Worm (Caenorhabditis elegans) whole organism, young adult: Measurements from ENCODE around the gene micu-1.
A peak's percentile ranks its signal among the peaks of the same experiment; 100 is the strongest.

Experiments
- B0336.3 ChIP-seq: fragments of 200-800 bp; sonication (Bioruptor generic); IDR thresholded peaks from 2 replicates; pipeline ENCODE4 v1.3.6; 2022; ENCODE audit warnings: missing genetic modification characterization, missing compliant biosample characterization
- D2030.7 ChIP-seq: fragments of 200-800 bp; sonication (Bioruptor generic); IDR thresholded peaks from 2 replicates; pipeline ENCODE4 v1.3.6; 2022; ENCODE audit warnings: missing genetic modification reagents, missing genetic modification characterization, missing compliant biosample characterization
- F39B2.1 ChIP-seq: fragments of 200-800 bp; sonication (Bioruptor generic); IDR thresholded peaks from 2 replicates; pipeline ENCODE4 v1.3.6; 2022; ENCODE audit warnings: missing genetic modification reagents, missing genetic modification characterization, missing compliant biosample characterization
- T26A5.8 ChIP-seq: sonication (generic microtip); optimal IDR thresholded peaks from 2 replicates; lab custom pipeline; 2016; ENCODE audit warnings: missing genetic modification characterization, missing compliant biosample characterization
- Y53F4B.3 ChIP-seq: fragments of 200-800 bp; sonication (Bioruptor generic); IDR thresholded peaks from 2 replicates; pipeline ENCODE4 v1.3.6; 2022; ENCODE audit warnings: missing genetic modification reagents, missing genetic modification characterization, missing compliant biosample characterization
- Y56A3A.18 ChIP-seq: fragments of 200-800 bp; sonication (Bioruptor generic); IDR thresholded peaks from 2 replicates; pipeline ENCODE4 v1.3.6; 2022; ENCODE audit warnings: missing genetic modification reagents, missing genetic modification characterization, missing compliant biosample characterization
- aptf-2 ChIP-seq: fragments of 200-800 bp; sonication (Bioruptor generic); conservative IDR thresholded peaks from 2 replicates; pipeline ENCODE4 v1.3.6; 2022; ENCODE audit warnings: missing genetic modification reagents, missing genetic modification characterization, missing compliant biosample characterization
- aptf-3 ChIP-seq: fragments of 200-800 bp; sonication (Bioruptor generic); IDR thresholded peaks from 2 replicates; pipeline ENCODE4 v1.3.6; 2022; ENCODE audit warnings: missing genetic modification characterization, missing compliant biosample characterization
- atf-7 ChIP-seq: sonication (generic microtip); optimal IDR thresholded peaks from 2 replicates; lab custom pipeline; 2017; ENCODE audit warnings: mild to moderate bottlenecking, missing genetic modification characterization, missing compliant biosample characterization
- attf-3 ChIP-seq: fragments of 200-800 bp; sonication (Bioruptor generic); conservative IDR thresholded peaks from 2 replicates; pipeline ENCODE4 v1.3.6; 2022; ENCODE audit warnings: missing genetic modification reagents, missing genetic modification characterization, missing compliant biosample characterization
- attf-5 ChIP-seq: fragments of 200-800 bp; sonication (Bioruptor generic); optimal IDR thresholded peaks from 2 replicates; lab custom pipeline; 2018; ENCODE audit warnings: mild to moderate bottlenecking, missing genetic modification characterization, missing compliant biosample characterization
- cebp-1 ChIP-seq, 2 experiments: fragments of 200-800 bp in 1 of 2; sonication (Bioruptor generic) in 1 of 2; sonication (generic microtip) in 1 of 2; IDR thresholded peaks in 1 of 2; optimal IDR thresholded peaks in 1 of 2; 2 replicates each; pipeline versions ENCODE4 v1.3.6 to Lab custom; 2017 to 2022; ENCODE audit warnings: missing compliant biosample characterization in 2 of 2, missing genetic modification characterization in 2 of 2, mild to moderate bottlenecking in 1 of 2, missing genetic modification reagents in 1 of 2, moderate library complexity in 1 of 2
- ceh-27 ChIP-seq: fragments of 200-800 bp; sonication (Bioruptor generic); optimal IDR thresholded peaks from 2 replicates; lab custom pipeline; 2018; ENCODE audit warnings: mild to moderate bottlenecking, missing genetic modification characterization, moderate library complexity, missing compliant biosample characterization
- dox-1 ChIP-seq: fragments of 200-800 bp; sonication (Bioruptor generic); IDR thresholded peaks from 2 replicates; pipeline ENCODE4 v1.3.6; 2022; ENCODE audit warnings: missing genetic modification reagents, missing genetic modification characterization, missing compliant biosample characterization
- dpff-1 ChIP-seq: sonication (generic microtip); optimal IDR thresholded peaks from 2 replicates; lab custom pipeline; 2017; ENCODE audit warnings: mild to moderate bottlenecking, missing genetic modification characterization, missing compliant biosample characterization
- efl-1 ChIP-seq: fragments of 150-350 bp; optimal IDR thresholded peaks from 2 replicates; lab custom pipeline; 2014; ENCODE audit warnings: missing biosample characterization, missing genetic modification reagents, missing genetic modification characterization
- egl-44 ChIP-seq: fragments of 200-800 bp; sonication (Bioruptor generic); IDR thresholded peaks from 2 replicates; pipeline ENCODE4 v1.3.6; 2022; ENCODE audit warnings: missing genetic modification reagents, missing genetic modification characterization, missing compliant biosample characterization
- egrh-3 ChIP-seq: fragments of 200-800 bp; sonication (Bioruptor generic); IDR thresholded peaks from 2 replicates; pipeline ENCODE4 v1.3.6; 2022; ENCODE audit warnings: missing genetic modification reagents, missing genetic modification characterization, missing compliant biosample characterization
- ets-4 ChIP-seq: fragments of 200-800 bp; sonication (Bioruptor generic); optimal IDR thresholded peaks from 2 replicates; lab custom pipeline; 2018; ENCODE audit warnings: mild to moderate bottlenecking, missing genetic modification characterization, missing compliant biosample characterization
- him-1 ChIP-seq: sonication (generic microtip); optimal IDR thresholded peaks from 2 replicates; lab custom pipeline; 2016; ENCODE audit warnings: missing genotype, missing genetic modification reagents, missing genetic modification characterization, missing compliant biosample characterization
- hlh-12 ChIP-seq: sonication (generic microtip); optimal IDR thresholded peaks from 2 replicates; lab custom pipeline; 2016; ENCODE audit warnings: missing genetic modification characterization, missing compliant biosample characterization
- lag-1 ChIP-seq: fragments of 200-800 bp; sonication (Bioruptor generic); IDR thresholded peaks from 2 replicates; pipeline ENCODE4 v1.3.6; 2022; ENCODE audit warnings: missing genetic modification reagents, missing genetic modification characterization, missing compliant biosample characterization
- let-526 ChIP-seq: fragments of 200-800 bp; sonication (Bioruptor generic); IDR thresholded peaks from 2 replicates; pipeline ENCODE4 v1.3.6; 2022; ENCODE audit warnings: missing genetic modification reagents, missing genetic modification characterization, missing compliant biosample characterization
- lin-26 ChIP-seq: fragments of 200-800 bp; sonication (Bioruptor generic); IDR thresholded peaks from 2 replicates; pipeline ENCODE4 v1.3.6; 2022; ENCODE audit warnings: missing genetic modification reagents, missing genetic modification characterization, missing compliant biosample characterization
- lin-54 ChIP-seq: fragments of 200-800 bp; sonication (Bioruptor generic); optimal IDR thresholded peaks from 2 replicates; lab custom pipeline; 2018; ENCODE audit warnings: mild to moderate bottlenecking, missing genetic modification characterization, missing compliant biosample characterization
- lsl-1 ChIP-seq: fragments of 200-800 bp; sonication (Bioruptor generic); optimal IDR thresholded peaks from 2 replicates; lab custom pipeline; 2018; ENCODE audit warnings: mild to moderate bottlenecking, missing genetic modification characterization, moderate library complexity, missing compliant biosample characterization
- lsy-27 ChIP-seq: sonication (generic microtip); optimal IDR thresholded peaks from 2 replicates; lab custom pipeline; 2017; ENCODE audit warnings: missing genetic modification characterization, mild to moderate bottlenecking, missing compliant biosample characterization, antibody characterized with exemption, missing genotype, borderline replicate concordance; ENCODE audit not compliant: insufficient read depth
- madf-10 ChIP-seq: sonication (generic microtip); optimal IDR thresholded peaks from 2 replicates; lab custom pipeline; 2016; ENCODE audit warnings: mild to moderate bottlenecking, missing genetic modification characterization, missing compliant biosample characterization
- madf-3 ChIP-seq: fragments of 200-800 bp; sonication (Bioruptor generic); IDR thresholded peaks from 2 replicates; pipeline ENCODE4 v1.3.6; 2022; ENCODE audit warnings: missing genetic modification reagents, missing genetic modification characterization, missing compliant biosample characterization
- mcd-1 ChIP-seq: fragments of 200-800 bp; sonication (Bioruptor generic); IDR thresholded peaks from 2 replicates; pipeline ENCODE4 v1.3.6; 2022; ENCODE audit warnings: missing genetic modification reagents, missing genetic modification characterization, missing compliant biosample characterization
- mel-28 ChIP-seq: sonication (generic microtip); optimal IDR thresholded peaks from 2 replicates; lab custom pipeline; 2016; ENCODE audit warnings: borderline replicate concordance, mild to moderate bottlenecking, missing genetic modification characterization, missing compliant biosample characterization
- mxl-1 ChIP-seq: sonication (generic microtip); optimal IDR thresholded peaks from 2 replicates; lab custom pipeline; 2016; ENCODE audit warnings: missing genetic modification characterization, missing compliant biosample characterization
- nfya-2 ChIP-seq: fragments of 200-800 bp; sonication (Bioruptor generic); IDR thresholded peaks from 2 replicates; pipeline ENCODE4 v1.3.6; 2022; ENCODE audit warnings: missing genetic modification reagents, missing genetic modification characterization, missing compliant biosample characterization
- nhr-120 ChIP-seq: fragments of 200-800 bp; sonication (Bioruptor generic); IDR thresholded peaks from 2 replicates; pipeline ENCODE4 v1.3.6; 2022; ENCODE audit warnings: missing genetic modification characterization, missing compliant biosample characterization
- nhr-90 ChIP-seq: sonication (generic microtip); optimal IDR thresholded peaks from 2 replicates; lab custom pipeline; 2016; ENCODE audit warnings: missing genotype, mild to moderate bottlenecking, missing genetic modification characterization, missing compliant biosample characterization
- pbrm-1 ChIP-seq: fragments of 200-800 bp; sonication (Bioruptor generic); IDR thresholded peaks from 2 replicates; pipeline ENCODE4 v1.3.6; 2022; ENCODE audit warnings: missing genetic modification reagents, missing genetic modification characterization, missing compliant biosample characterization
- pha-4 ChIP-seq: fragments of 150-350 bp; sonication (generic microtip); optimal IDR thresholded peaks from 2 replicates; lab custom pipeline; 2014; ENCODE audit warnings: missing biosample characterization, missing genetic modification reagents, missing genetic modification characterization
- rcor-1 ChIP-seq: fragments of 200-800 bp; sonication (Bioruptor generic); IDR thresholded peaks from 2 replicates; pipeline ENCODE4 v1.3.6; 2022; ENCODE audit warnings: missing genetic modification reagents, missing genetic modification characterization, missing compliant biosample characterization
- repo-1 ChIP-seq: sonication (generic microtip); optimal IDR thresholded peaks from 2 replicates; lab custom pipeline; 2017; ENCODE audit warnings: mild to moderate bottlenecking, missing genetic modification characterization, missing compliant biosample characterization
- rpc-1 ChIP-seq, 2 experiments: fragments of 150-350 bp in 1 of 2; sonication (generic microtip) in 1 of 2; optimal IDR thresholded peaks; 2 replicates each; lab custom pipeline; 2014 to 2018; ENCODE audit warnings: missing biosample characterization in 1 of 2, missing genetic modification characterization in 1 of 2, missing genetic modification reagents in 1 of 2, missing genotype in 1 of 2
- sdz-38 ChIP-seq: sonication (generic microtip); optimal IDR thresholded peaks from 2 replicates; lab custom pipeline; 2016; ENCODE audit warnings: missing genotype, missing genetic modification characterization, missing compliant biosample characterization
- sea-2 ChIP-seq: fragments of 200-800 bp; sonication (Bioruptor generic); IDR thresholded peaks from 2 replicates; pipeline ENCODE4 v1.3.6; 2022; ENCODE audit warnings: missing genetic modification characterization, missing compliant biosample characterization
- snpc-1.3 ChIP-seq: sonication (generic microtip); optimal IDR thresholded peaks from 2 replicates; lab custom pipeline; 2017; ENCODE audit warnings: missing genetic modification characterization, mild to moderate bottlenecking, missing compliant biosample characterization, antibody characterized with exemption, moderate library complexity, missing genotype, missing genetic modification reagents; ENCODE audit not compliant: insufficient read depth
- somi-1 ChIP-seq: fragments of 200-800 bp; sonication (Bioruptor generic); optimal IDR thresholded peaks from 2 replicates; lab custom pipeline; 2018; ENCODE audit warnings: mild to moderate bottlenecking, missing genetic modification characterization, missing compliant biosample characterization
- tlf-1 ChIP-seq: fragments of 200-800 bp; sonication (Bioruptor generic); optimal IDR thresholded peaks from 2 replicates; lab custom pipeline; 2018; ENCODE audit warnings: mild to moderate bottlenecking, missing genetic modification characterization, missing compliant biosample characterization
- xnd-1 ChIP-seq: sonication (generic microtip); optimal IDR thresholded peaks from 2 replicates; lab custom pipeline; 2016; ENCODE audit warnings: missing genotype, missing genetic modification reagents, missing genetic modification characterization, missing compliant biosample characterization
- zfh-2 ChIP-seq: fragments of 200-800 bp; sonication (Bioruptor generic); conservative IDR thresholded peaks from 2 replicates; pipeline ENCODE4 v1.3.6; 2022; ENCODE audit warnings: missing genetic modification reagents, missing genetic modification characterization, missing compliant biosample characterization
- ztf-3 ChIP-seq: fragments of 200-800 bp; sonication (Bioruptor generic); optimal IDR thresholded peaks from 2 replicates; lab custom pipeline; 2018; ENCODE audit warnings: mild to moderate bottlenecking, missing genetic modification characterization, missing compliant biosample characterization
- ztf-6 ChIP-seq: fragments of 200-800 bp; sonication (Bioruptor generic); IDR thresholded peaks from 2 replicates; pipeline ENCODE4 v1.3.6; 2022; ENCODE audit warnings: missing genetic modification reagents, missing genetic modification characterization, missing compliant biosample characterization

The micu-1 gene

DNA sequence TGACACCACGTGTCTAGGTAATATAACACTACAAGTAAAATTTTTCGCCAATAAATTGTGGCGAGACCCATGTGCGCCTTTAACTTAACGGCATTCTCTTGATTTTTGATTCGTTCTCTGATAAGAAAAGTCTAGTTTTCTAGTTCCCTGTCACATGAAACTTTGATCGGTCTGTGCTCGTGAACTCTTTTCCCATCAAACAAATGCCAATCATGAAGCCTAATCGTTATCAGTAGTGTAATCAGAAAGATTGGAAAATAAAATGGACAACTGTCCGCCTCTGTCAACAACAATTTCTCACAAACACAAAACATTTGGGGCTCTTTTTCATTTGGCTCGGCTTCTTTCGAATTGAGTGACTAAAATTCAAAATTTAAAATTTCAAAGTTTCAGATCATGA lies 43.9 kb upstream of the micu-1 start, which contains the start of gene ttr-45:
Gene ttr-45 (plus strand): TSS at position 385 of the 400 bp plus-strand sequence.
- TF ChIP-seq let-526 (GFP tag; lab: Robert Waterston, UW) (no peak), zfh-2 (GFP tag; lab: Robert Waterston, UW) (no peak), somi-1 (no peak), lag-1 (GFP tag; lab: Robert Waterston, UW) (no peak), atf-7 (peak; percentile 50), sea-2 (no peak), pbrm-1 (GFP tag; lab: Robert Waterston, UW) (no peak), rpc-1 (optimal IDR thresholded peaks at IDR 0.05; lab: Kevin White, UChicago) (no peak), rpc-1 (tag; optimal IDR thresholded peaks at IDR 0.05; lab: Kevin White, UChicago) (no peak), repo-1 (tag; lab: Kevin White, UChicago) (no peak), rcor-1 (no peak), mcd-1 (GFP tag; lab: Robert Waterston, UW) (no peak), madf-10 (tag; lab: Kevin White, UChicago) (peak; percentile 36), nfya-2 (GFP tag; lab: Robert Waterston, UW) (no peak), dpff-1 (no peak), nhr-120 (GFP tag; lab: Robert Waterston, UW) (no peak), lin-54 (GFP tag; lab: Kevin White, UChicago) (no peak), Y53F4B.3 (no peak), dox-1 (GFP tag; lab: Robert Waterston, UW) (0 out of 2 replicates have a peak, but pooled peaks have one; percentile 25), T26A5.8 (no peak), pha-4 (tag; lab: Kevin White, UChicago) (peak; percentile 65), lsy-27 (tag; lab: Kevin White, UChicago) (no peak), D2030.7 (GFP tag; lab: Robert Waterston, UW) (no peak), egl-44 (no peak), F39B2.1 (GFP tag; lab: Robert Waterston, UW) (no peak), Y56A3A.18 (GFP tag; lab: Robert Waterston, UW) (0 out of 2 replicates have a peak, but pooled peaks have one; percentile 12), ets-4 (GFP tag; lab: Kevin White, UChicago) (peak; percentile 19), aptf-2 (GFP tag; lab: Robert Waterston, UW) (no peak), B0336.3 (no peak), hlh-12 (no peak), attf-3 (GFP tag; lab: Robert Waterston, UW) (no peak), ceh-27 (no peak), cebp-1 (GFP tag; IDR thresholded peaks at IDR 0.05; lab: Robert Waterston, UW) (no peak), cebp-1 (tag; optimal IDR thresholded peaks at IDR 0.05; lab: Kevin White, UChicago) (peak; percentile 53), aptf-3 (GFP tag; lab: Robert Waterston, UW) (no peak), mxl-1 (no peak), attf-5 (GFP tag; lab: Kevin White, UChicago) (peak; percentile 43), egrh-3 (GFP tag; lab: Robert Waterston, UW) (no peak), lin-26 (GFP tag; lab: Robert Waterston, UW) (no peak), mel-28 (no peak), ztf-6 (GFP tag; lab: Robert Waterston, UW) (no peak), madf-3 (GFP tag; lab: Robert Waterston, UW) (no peak), sdz-38 (tag; lab: Kevin White, UChicago) (no peak), tlf-1 (GFP tag; lab: Kevin White, UChicago) (peak; percentile 52), snpc-1.3 (tag; lab: Kevin White, UChicago) (no peak), lsl-1 (GFP tag; lab: Kevin White, UChicago) (no peak), nhr-90 (tag; lab: Kevin White, UChicago) (peak; percentile 5), efl-1 (GFP tag; lab: Kevin White, UChicago) (no peak), ztf-3 (GFP tag; lab: Kevin White, UChicago) (no peak), xnd-1 (tag; lab: Kevin White, UChicago) (no peak), him-1 (tag; lab: Kevin White, UChicago) (no peak)
